Worm (Caenorhabditis elegans) whole organism, midembryonic: Measurements from ENCODE around the gene slc-25A32.

Experiments
- flt-1 ChIP-seq: fragments of 200-800 bp; sonication (Bioruptor generic); IDR thresholded peaks from 2 replicates; pipeline ENCODE4 v1.3.6; 2022; ENCODE audit warnings: missing genetic modification characterization, missing compliant biosample characterization
- med-1 ChIP-seq: sonication (generic microtip); optimal IDR thresholded peaks from 2 replicates; lab custom pipeline; 2017; ENCODE audit warnings: missing genetic modification characterization, mild to moderate bottlenecking, missing compliant biosample characterization, antibody characterized with exemption, missing genetic modification reagents; ENCODE audit not compliant: insufficient read depth
- ref-1 ChIP-seq: fragments of 200-800 bp; sonication (Bioruptor generic); conservative IDR thresholded peaks from 2 replicates; pipeline ENCODE4 v1.3.6; 2022; ENCODE audit warnings: missing genetic modification reagents, missing genetic modification characterization, missing compliant biosample characterization
- tab-1 ChIP-seq: fragments of 200-800 bp; sonication (Bioruptor generic); IDR thresholded peaks from 2 replicates; pipeline ENCODE4 v1.3.6; 2022; ENCODE audit warnings: missing genetic modification characterization, missing compliant biosample characterization
- ztf-29 ChIP-seq: fragments of 200-800 bp; sonication (Bioruptor generic); IDR thresholded peaks from 2 replicates; pipeline ENCODE4 v1.3.6; 2022; ENCODE audit warnings: missing genetic modification reagents, missing genetic modification characterization, missing compliant biosample characterization

DNA sequence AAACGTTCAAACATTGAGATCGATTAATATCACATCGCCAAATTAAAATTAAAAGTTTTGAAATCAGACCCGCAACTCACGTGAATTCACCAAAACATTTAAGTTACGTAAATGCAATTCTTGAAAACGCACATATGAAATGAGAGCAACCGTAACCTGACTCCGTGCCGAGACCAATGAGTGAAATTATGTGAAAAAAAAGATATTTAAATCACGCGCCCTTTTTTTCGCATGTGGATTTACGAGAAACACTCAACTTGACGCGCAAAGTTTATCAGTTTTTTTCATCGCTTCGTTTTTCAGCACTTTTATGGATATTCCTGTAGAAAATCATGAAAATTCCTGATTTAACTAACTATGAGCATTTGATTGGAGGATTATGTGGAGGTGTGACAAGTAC, at the start of gene slc-25A32, which contains the start of gene gei-14:
- TF ChIP-seq ref-1 (GFP tag; lab: Robert Waterston, UW) (no peak), flt-1 (GFP tag; lab: Robert Waterston, UW) (no peak), ztf-29 (GFP tag; lab: Robert Waterston, UW) (no peak), tab-1 (no peak), med-1 (no peak)
